Fruit fly (Drosophila melanogaster) whole organism, prepupa: ENCODE results near the gene CG7600.

Experiments
- Blimp-1 ChIP-seq: fragments of 200-800 bp; sonication (Bioruptor generic); optimal IDR thresholded peaks from 3 replicates; lab custom pipeline; 2017; ENCODE audit warnings: missing biosample characterization, missing genetic modification characterization, mild to moderate bottlenecking, moderate library complexity, missing genetic modification reagents
- CG11294 ChIP-seq: fragments of 200-800 bp; sonication (Bioruptor generic); IDR thresholded peaks from 2 replicates; pipeline ENCODE4 v1.3.6; 2022; ENCODE audit warnings: missing biosample characterization, missing genetic modification characterization
- CG11902 ChIP-seq: fragments of 200-800 bp; sonication (Bioruptor generic); optimal IDR thresholded peaks from 3 replicates; lab custom pipeline; 2016; ENCODE audit warnings: missing biosample characterization, missing genetic modification characterization
- CG15336 ChIP-seq: fragments of 200-800 bp; sonication (Bioruptor generic); IDR thresholded peaks from 2 replicates; pipeline ENCODE4 v1.3.6; 2022; ENCODE audit warnings: missing biosample characterization, missing genetic modification characterization
- CG1621 ChIP-seq: fragments of 200-800 bp; sonication (Bioruptor generic); optimal IDR thresholded peaks from 3 replicates; lab custom pipeline; 2018; ENCODE audit warnings: missing biosample characterization, mild to moderate bottlenecking, missing genetic modification characterization
- CG16779 ChIP-seq: fragments of 200-800 bp; sonication (Bioruptor generic); optimal IDR thresholded peaks from 3 replicates; lab custom pipeline; 2017; ENCODE audit warnings: missing biosample characterization, mild to moderate bottlenecking, missing genetic modification characterization
- CG31627 ChIP-seq: fragments of 200-800 bp; sonication (Bioruptor generic); optimal IDR thresholded peaks from 3 replicates; lab custom pipeline; 2016; ENCODE audit warnings: missing biosample characterization, missing genetic modification characterization
- CG32006 ChIP-seq: fragments of 200-800 bp; sonication (Bioruptor generic); optimal IDR thresholded peaks from 3 replicates; lab custom pipeline; 2017; ENCODE audit warnings: missing biosample characterization, mild to moderate bottlenecking, missing genetic modification characterization
- CG34406 ChIP-seq: fragments of 200-800 bp; sonication (Bioruptor generic); optimal IDR thresholded peaks from 3 replicates; lab custom pipeline; 2016; ENCODE audit warnings: missing biosample characterization, missing genetic modification characterization
- CG4318 ChIP-seq: fragments of 200-800 bp; sonication (Bioruptor generic); optimal IDR thresholded peaks from 3 replicates; lab custom pipeline; 2017; ENCODE audit warnings: missing biosample characterization, mild to moderate bottlenecking, missing genetic modification characterization
- CG6163 ChIP-seq: fragments of 200-800 bp; sonication (Bioruptor generic); IDR thresholded peaks from 3 replicates; pipeline ENCODE4 v1.3.6; 2022; ENCODE audit warnings: missing biosample characterization, missing genetic modification characterization
- CG6276 ChIP-seq: fragments of 200-800 bp; sonication (Bioruptor generic); optimal IDR thresholded peaks from 2 replicates; lab custom pipeline; 2017; ENCODE audit warnings: missing biosample characterization, mild to moderate bottlenecking, missing genetic modification characterization
- CG7368 ChIP-seq: fragments of 200-800 bp; sonication (Bioruptor generic); optimal IDR thresholded peaks from 3 replicates; lab custom pipeline; 2016; ENCODE audit warnings: missing biosample characterization, missing genetic modification characterization
- CG8119 ChIP-seq: fragments of 200-800 bp; sonication (Bioruptor generic); IDR thresholded peaks from 3 replicates; pipeline ENCODE4 v1.3.6; 2022; ENCODE audit warnings: missing biosample characterization, missing genetic modification characterization
- CG8632 ChIP-seq: fragments of 200-800 bp; sonication (Bioruptor generic); optimal IDR thresholded peaks from 3 replicates; lab custom pipeline; 2016; ENCODE audit warnings: missing biosample characterization, missing genetic modification characterization
- Eip75B ChIP-seq: fragments of 200-800 bp; sonication (Bioruptor generic); optimal IDR thresholded peaks from 3 replicates; lab custom pipeline; 2016; ENCODE audit warnings: missing biosample characterization, missing genetic modification characterization
- Eip78C ChIP-seq: fragments of 200-800 bp; sonication (Bioruptor generic); peaks from one replicate; lab custom pipeline; 2016; ENCODE audit warnings: missing biosample characterization, missing genetic modification characterization
- Eip93F ChIP-seq: fragments of 200-800 bp; sonication (Bioruptor generic); optimal IDR thresholded peaks from 2 replicates; lab custom pipeline; 2016; ENCODE audit warnings: missing biosample characterization, mild to moderate bottlenecking, missing genetic modification characterization
- Ets21C ChIP-seq: fragments of 200-800 bp; sonication (Bioruptor generic); optimal IDR thresholded peaks from 3 replicates; lab custom pipeline; 2016; ENCODE audit warnings: missing biosample characterization, missing genetic modification characterization
- Ets96B ChIP-seq: fragments of 200-800 bp; optimal IDR thresholded peaks from 2 replicates; lab custom pipeline; 2019; ENCODE audit warnings: missing biosample characterization, mild to moderate bottlenecking, missing genetic modification characterization, moderate library complexity
- Gug ChIP-seq: fragments of 200-800 bp; sonication (Bioruptor generic); IDR thresholded peaks from 2 replicates; pipeline ENCODE4 v1.3.6; 2022; ENCODE audit warnings: missing biosample characterization, missing genetic modification characterization
- Hr38 ChIP-seq: sonication (Bioruptor generic); optimal IDR thresholded peaks from 2 replicates; lab custom pipeline; 2016; ENCODE audit warnings: missing biosample characterization, missing genetic modification characterization
- Hr39 ChIP-seq: fragments of 200-800 bp; sonication (Bioruptor generic); optimal IDR thresholded peaks from 2 replicates; lab custom pipeline; 2016; ENCODE audit warnings: missing biosample characterization, missing genetic modification characterization
- Hr4 ChIP-seq: fragments of 200-800 bp; sonication (Bioruptor generic); optimal IDR thresholded peaks from 3 replicates; lab custom pipeline; 2016; ENCODE audit warnings: missing biosample characterization, missing genetic modification characterization
- Lpt ChIP-seq: fragments of 200-800 bp; sonication (Bioruptor generic); optimal IDR thresholded peaks from 3 replicates; lab custom pipeline; 2016; ENCODE audit warnings: missing biosample characterization, missing genetic modification characterization
- Met ChIP-seq: fragments of 200-800 bp; sonication (Bioruptor generic); optimal IDR thresholded peaks from 3 replicates; lab custom pipeline; 2016; ENCODE audit warnings: missing biosample characterization, missing genetic modification characterization
- OdsH ChIP-seq: fragments of 200-800 bp; sonication (Bioruptor generic); optimal IDR thresholded peaks from 3 replicates; lab custom pipeline; 2016; ENCODE audit warnings: missing biosample characterization, missing genetic modification characterization
- Smox ChIP-seq: fragments of 200-800 bp; sonication (Bioruptor generic); optimal IDR thresholded peaks from 3 replicates; lab custom pipeline; 2016; ENCODE audit warnings: missing biosample characterization, missing genetic modification characterization
- Sox102F ChIP-seq: fragments of 200-800 bp; sonication (Bioruptor generic); optimal IDR thresholded peaks from 2 replicates; lab custom pipeline; 2016; ENCODE audit warnings: missing biosample characterization, mild to moderate bottlenecking, missing genetic modification characterization
- Sox15 ChIP-seq: fragments of 200-800 bp; sonication (Bioruptor generic); optimal IDR thresholded peaks from 3 replicates; lab custom pipeline; 2016; ENCODE audit warnings: missing biosample characterization, missing genetic modification characterization
- achi ChIP-seq: fragments of 200-800 bp; sonication (Bioruptor generic); optimal IDR thresholded peaks from 3 replicates; lab custom pipeline; 2016; ENCODE audit warnings: missing biosample characterization, missing genetic modification characterization
- acj6 ChIP-seq: fragments of 200-800 bp; sonication (Bioruptor generic); optimal IDR thresholded peaks from 3 replicates; lab custom pipeline; 2016; ENCODE audit warnings: missing biosample characterization, missing genetic modification characterization
- cyc ChIP-seq: fragments of 200-800 bp; sonication (Bioruptor generic); optimal IDR thresholded peaks from 3 replicates; lab custom pipeline; 2016; ENCODE audit warnings: missing biosample characterization, missing genetic modification characterization
- dac ChIP-seq: fragments of 200-800 bp; sonication (Bioruptor generic); optimal IDR thresholded peaks from 2 replicates; lab custom pipeline; 2017; ENCODE audit warnings: missing biosample characterization, mild to moderate bottlenecking, missing genetic modification characterization
- dsx ChIP-seq: fragments of 200-800 bp; optimal IDR thresholded peaks from 3 replicates; lab custom pipeline; 2019; ENCODE audit warnings: missing biosample characterization, mild to moderate bottlenecking, missing genetic modification characterization, moderate library complexity; ENCODE audit not compliant: poor library complexity, severe bottlenecking
- eg ChIP-seq: fragments of 200-800 bp; sonication (Bioruptor generic); IDR thresholded peaks from 3 replicates; pipeline ENCODE4 v1.3.6; 2022; ENCODE audit warnings: missing biosample characterization, missing genetic modification characterization
- esn ChIP-seq: fragments of 200-800 bp; sonication (Bioruptor generic); optimal IDR thresholded peaks from 2 replicates; lab custom pipeline; 2016; ENCODE audit warnings: missing biosample characterization, mild to moderate bottlenecking, missing genetic modification characterization, moderate library complexity
- fd59A ChIP-seq: fragments of 200-800 bp; sonication (Bioruptor generic); optimal IDR thresholded peaks from 2 replicates; lab custom pipeline; 2017; ENCODE audit warnings: missing biosample characterization, mild to moderate bottlenecking, missing genetic modification characterization, missing genetic modification reagents
- fd85E ChIP-seq: fragments of 200-800 bp; sonication (Bioruptor generic); optimal IDR thresholded peaks from 3 replicates; lab custom pipeline; 2016; ENCODE audit warnings: missing biosample characterization, missing genetic modification characterization
- fkh ChIP-seq: fragments of 200-800 bp; sonication (Bioruptor generic); optimal IDR thresholded peaks from 3 replicates; lab custom pipeline; 2017; ENCODE audit warnings: missing biosample characterization, mild to moderate bottlenecking, missing genetic modification characterization, moderate library complexity
- lz ChIP-seq: fragments of 200-800 bp; sonication (Bioruptor generic); optimal IDR thresholded peaks from 3 replicates; lab custom pipeline; 2016; ENCODE audit warnings: missing biosample characterization, missing genetic modification characterization
- net ChIP-seq: fragments of 200-800 bp; sonication (Bioruptor generic); optimal IDR thresholded peaks from 3 replicates; lab custom pipeline; 2016; ENCODE audit warnings: missing biosample characterization, missing genetic modification characterization
- pdm3 ChIP-seq: fragments of 200-800 bp; sonication (Bioruptor generic); optimal IDR thresholded peaks from 3 replicates; lab custom pipeline; 2016; ENCODE audit warnings: missing biosample characterization, missing genetic modification characterization
- spab ChIP-seq: fragments of 200-800 bp; sonication (Bioruptor generic); optimal IDR thresholded peaks from 2 replicates; lab custom pipeline; 2017; ENCODE audit warnings: missing biosample characterization, mild to moderate bottlenecking, missing genetic modification characterization, missing genetic modification reagents
- svp ChIP-seq: fragments of 200-800 bp; sonication (Bioruptor generic); peaks from one replicate; lab custom pipeline; 2016; ENCODE audit warnings: missing biosample characterization, missing genetic modification characterization
- topi ChIP-seq: fragments of 200-800 bp; sonication (Bioruptor generic); optimal IDR thresholded peaks from 3 replicates; lab custom pipeline; 2016; ENCODE audit warnings: missing biosample characterization, missing genetic modification characterization

The CG7600 gene

dm6 chr3L:11260737-11261455 is 50.3 kb downstream of the CG7600 start (continued):
- TF ChIP-seq dsx (GFP tag; lab: Kevin White, UChicago): no peak
- TF ChIP-seq Met (GFP tag; lab: Kevin White, UChicago): peak; percentile 61
- peak; percentile 24 for TF ChIP-seq Sox15 (GFP tag; lab: Kevin White, UChicago)
- TF ChIP-seq net: no peak
- TF ChIP-seq Eip93F (GFP tag; lab: Kevin White, UChicago): peak; percentile 28
- peak; percentile 44 for TF ChIP-seq CG8632 (GFP tag; lab: Kevin White, UChicago)
- TF ChIP-seq CG8119 (GFP tag; lab: Robert Waterston, UW): peak; percentile 57
- peak; percentile 62 for TF ChIP-seq acj6 (GFP tag; lab: Kevin White, UChicago)
- TF ChIP-seq fd59A (GFP tag; lab: Kevin White, UChicago): no peak
- TF ChIP-seq dac (GFP tag; lab: Kevin White, UChicago): no peak
- no peak for TF ChIP-seq CG6276
- TF ChIP-seq CG32006 (GFP tag; lab: Kevin White, UChicago): no peak
- peak; percentile 63 for TF ChIP-seq CG34406
- peak; percentile 64 for TF ChIP-seq OdsH (GFP tag; lab: Kevin White, UChicago)
- peak; percentile 79 for TF ChIP-seq CG11294 (GFP tag; lab: Robert Waterston, UW)
- TF ChIP-seq Blimp-1: no peak
- no peak for TF ChIP-seq Sox102F (GFP tag; lab: Kevin White, UChicago)
- peak; percentile 82 for TF ChIP-seq eg
- peak; percentile 67 for TF ChIP-seq topi (GFP tag; lab: Kevin White, UChicago)
- peak; percentile 69 for TF ChIP-seq CG15336 (GFP tag; lab: Robert Waterston, UW)
- TF ChIP-seq Hr39: peak; percentile 53
- TF ChIP-seq Eip75B (GFP tag; lab: Kevin White, UChicago): peak; percentile 62
- TF ChIP-seq svp (GFP tag; lab: Kevin White, UChicago): peak; percentile 79
- no peak for TF ChIP-seq CG7368 (GFP tag; lab: Kevin White, UChicago)
- peak; percentile 40 for TF ChIP-seq Smox (GFP tag; lab: Kevin White, UChicago)
- TF ChIP-seq fkh (GFP tag; lab: Kevin White, UChicago): peak; percentile 84
- TF ChIP-seq Lpt (GFP tag; lab: Kevin White, UChicago): no peak
- no peak for TF ChIP-seq CG4318

- peak; percentile 78 for TF ChIP-seq esn (GFP tag; lab: Kevin White, UChicago)
- TF ChIP-seq pdm3 (GFP tag; lab: Kevin White, UChicago): peak; percentile 79
- TF ChIP-seq Eip78C (GFP tag; lab: Kevin White, UChicago): peak; percentile 97
- peak; percentile 87 for TF ChIP-seq CG7368 (GFP tag; lab: Kevin White, UChicago)
- peak; percentile 95 for TF ChIP-seq CG15336 (GFP tag; lab: Robert Waterston, UW)
- peak; percentile 75 for TF ChIP-seq Blimp-1
- peak; percentile 95 for TF ChIP-seq Ets96B (tag; lab: Kevin White, UChicago)
- peak; percentile 70 for TF ChIP-seq lz (GFP tag; lab: Kevin White, UChicago)
- TF ChIP-seq Hr4 (GFP tag; lab: Kevin White, UChicago): peak; percentile 73
- peak; percentile 90 for TF ChIP-seq fd59A (GFP tag; lab: Kevin White, UChicago)
- peak; percentile 49 for TF ChIP-seq Ets21C
- peak; percentile 90 for TF ChIP-seq OdsH (GFP tag; lab: Kevin White, UChicago)
- TF ChIP-seq CG6163 (GFP tag; lab: Robert Waterston, UW): peak; percentile 89
- TF ChIP-seq CG8119 (GFP tag; lab: Robert Waterston, UW): peak; percentile 96
- TF ChIP-seq Met (GFP tag; lab: Kevin White, UChicago): peak; percentile 80
- TF ChIP-seq topi (GFP tag; lab: Kevin White, UChicago): peak; percentile 78
- peak; percentile 79 for TF ChIP-seq cyc (GFP tag; lab: Kevin White, UChicago)
- no peak for TF ChIP-seq fkh (GFP tag; lab: Kevin White, UChicago)
- peak; percentile 84 for TF ChIP-seq CG11902 (GFP tag; lab: Kevin White, UChicago)
- TF ChIP-seq Gug (GFP tag; lab: Robert Waterston, UW): peak; percentile 84
- TF ChIP-seq fd85E (GFP tag; lab: Kevin White, UChicago): peak; percentile 49
- peak; percentile 78 for TF ChIP-seq CG11294 (GFP tag; lab: Robert Waterston, UW)
- TF ChIP-seq spab (GFP tag; lab: Kevin White, UChicago): peak; percentile 84
- no peak for TF ChIP-seq Hr38
- peak; percentile 60 for TF ChIP-seq CG31627
- peak; percentile 85 for TF ChIP-seq Sox15 (GFP tag; lab: Kevin White, UChicago)
- TF ChIP-seq CG16779 (tag; lab: Kevin White, UChicago): peak; percentile 87
- peak; percentile 46 for TF ChIP-seq Hr39
- TF ChIP-seq dsx (GFP tag; lab: Kevin White, UChicago): peak; percentile 96
- peak; percentile 76 for TF ChIP-seq Smox (GFP tag; lab: Kevin White, UChicago)
- TF ChIP-seq eg: peak; percentile 89
- peak; percentile 70 for TF ChIP-seq CG1621 (tag; lab: Kevin White, UChicago)
- TF ChIP-seq achi (GFP tag; lab: Kevin White, UChicago): peak; percentile 91
- peak; percentile 94 for TF ChIP-seq CG8632 (GFP tag; lab: Kevin White, UChicago)
Observed at dm6 chr3L:11261456-11262082, 51.0 kb downstream of the CG7600 start.
